Fruit fly (Drosophila melanogaster) whole organism, embryonic: ENCODE measurements around the gene nSMase.

Experiments
- CG10543 ChIP-seq: fragments of 200-800 bp; sonication (Bioruptor generic); optimal IDR thresholded peaks from 3 replicates; lab custom pipeline; 2017; ENCODE audit warnings: missing biosample characterization, mild to moderate bottlenecking, missing genetic modification characterization, moderate library complexity
- CG13894 ChIP-seq: fragments of 200-800 bp; sonication (Bioruptor generic); optimal IDR thresholded peaks from 3 replicates; lab custom pipeline; 2018; ENCODE audit warnings: missing biosample characterization, mild to moderate bottlenecking, missing genetic modification characterization, moderate library complexity
- CG14014 ChIP-seq: fragments of 200-800 bp; sonication (Bioruptor generic); IDR thresholded peaks from 2 replicates; pipeline ENCODE4 v1.3.6; 2022; ENCODE audit warnings: missing biosample characterization, missing genetic modification characterization
- CG15073 ChIP-seq: fragments of 200-800 bp; sonication (Bioruptor generic); optimal IDR thresholded peaks from 2 replicates; lab custom pipeline; 2016; ENCODE audit warnings: missing biosample characterization, missing genetic modification characterization
- CG17829 ChIP-seq: fragments of 200-800 bp; optimal IDR thresholded peaks from 2 replicates; lab custom pipeline; 2019; ENCODE audit warnings: missing biosample characterization, mild to moderate bottlenecking, missing genetic modification characterization, moderate library complexity
- CG18764 ChIP-seq: fragments of 200-800 bp; sonication (Bioruptor generic); optimal IDR thresholded peaks from 3 replicates; lab custom pipeline; 2016; ENCODE audit warnings: missing biosample characterization, missing genetic modification characterization
- CG2120 ChIP-seq: fragments of 200-800 bp; sonication (Bioruptor generic); optimal IDR thresholded peaks from 3 replicates; lab custom pipeline; 2016; ENCODE audit warnings: missing biosample characterization, missing genetic modification characterization
- CG30431 ChIP-seq: fragments of 200-800 bp; sonication (Bioruptor generic); optimal IDR thresholded peaks from 2 replicates; lab custom pipeline; 2017; ENCODE audit warnings: missing biosample characterization, missing genetic modification characterization
- CG32767 ChIP-seq: fragments of 200-800 bp; sonication (Bioruptor generic); IDR thresholded peaks from 2 replicates; pipeline ENCODE4 v1.3.6; 2022; ENCODE audit warnings: missing biosample characterization, missing genetic modification characterization
- CG34422 ChIP-seq: fragments of 200-800 bp; sonication (Bioruptor generic); IDR thresholded peaks from 3 replicates; pipeline ENCODE4 v1.3.6; 2022; ENCODE audit warnings: missing biosample characterization, missing genetic modification characterization
- CG42726 ChIP-seq: fragments of 200-800 bp; sonication (Bioruptor generic); IDR thresholded peaks from 2 replicates; pipeline ENCODE4 v1.3.6; 2022; ENCODE audit warnings: missing biosample characterization, missing genetic modification characterization; ENCODE audit not compliant: partially characterized antibody
- CG4424 ChIP-seq: fragments of 200-800 bp; sonication (Bioruptor generic); optimal IDR thresholded peaks from 3 replicates; lab custom pipeline; 2016; ENCODE audit warnings: missing biosample characterization, missing genetic modification characterization
- CG7745 ChIP-seq: fragments of 200-800 bp; sonication (Bioruptor generic); optimal IDR thresholded peaks from 2 replicates; lab custom pipeline; 2018; ENCODE audit warnings: missing biosample characterization, mild to moderate bottlenecking, missing genetic modification characterization, moderate library complexity
- CG7839 ChIP-seq: fragments of 200-800 bp; sonication (Bioruptor generic); optimal IDR thresholded peaks from 3 replicates; lab custom pipeline; 2018; ENCODE audit warnings: missing biosample characterization, mild to moderate bottlenecking, missing genetic modification characterization, moderate library complexity
- CG7963 ChIP-seq: fragments of 200-800 bp; sonication (Bioruptor generic); IDR thresholded peaks from 3 replicates; pipeline ENCODE4 v1.3.6; 2022; ENCODE audit warnings: missing biosample characterization, missing genetic modification characterization; ENCODE audit not compliant: partially characterized antibody
- CG7987 ChIP-seq: fragments of 200-800 bp; sonication (Bioruptor generic); optimal IDR thresholded peaks from 2 replicates; lab custom pipeline; 2018; ENCODE audit warnings: missing biosample characterization, mild to moderate bottlenecking, missing genetic modification characterization, moderate library complexity
- CoRest ChIP-seq: fragments of 200-800 bp; sonication (Bioruptor generic); optimal IDR thresholded peaks from 3 replicates; lab custom pipeline; 2018; ENCODE audit warnings: missing biosample characterization, mild to moderate bottlenecking, missing genetic modification characterization, moderate library complexity
- Drgx ChIP-seq: fragments of 200-800 bp; sonication (Bioruptor generic); IDR thresholded peaks from 2 replicates; pipeline ENCODE4 v1.3.6; 2022; ENCODE audit warnings: missing biosample characterization, missing genetic modification characterization
- Elba2 ChIP-seq: fragments of 200-800 bp; sonication (Bioruptor generic); optimal IDR thresholded peaks from 3 replicates; lab custom pipeline; 2016; ENCODE audit warnings: missing biosample characterization, missing genetic modification characterization
- Gug ChIP-seq: fragments of 200-800 bp; sonication (Bioruptor generic); IDR thresholded peaks from 4 replicates; pipeline ENCODE4 v1.3.6; 2022; ENCODE audit warnings: missing biosample characterization, missing genetic modification characterization
- H15 ChIP-seq: fragments of 200-800 bp; sonication (Bioruptor generic); IDR thresholded peaks from 3 replicates; pipeline ENCODE4 v1.3.6; 2022; ENCODE audit warnings: missing biosample characterization, missing genetic modification characterization
- HLH4C ChIP-seq: fragments of 200-800 bp; sonication (Bioruptor generic); IDR thresholded peaks from 3 replicates; pipeline ENCODE4 v1.3.6; 2022; ENCODE audit warnings: missing biosample characterization, missing genetic modification characterization; ENCODE audit not compliant: partially characterized antibody
- Hr39 ChIP-seq: fragments of >200 bp; optimal IDR thresholded peaks from 2 replicates; lab custom pipeline; 2017
- Poxn ChIP-seq: fragments of 200-800 bp; sonication (Bioruptor generic); IDR thresholded peaks from 2 replicates; pipeline ENCODE4 v1.3.6; 2022; ENCODE audit warnings: missing biosample characterization, missing genetic modification characterization
- Xbp1 ChIP-seq: fragments of 200-800 bp; sonication (Bioruptor generic); optimal IDR thresholded peaks from 3 replicates; lab custom pipeline; 2016; ENCODE audit warnings: missing biosample characterization, mild to moderate bottlenecking, missing genetic modification characterization
- ab ChIP-seq: fragments of 200-800 bp; sonication (Bioruptor generic); optimal IDR thresholded peaks from 2 replicates; lab custom pipeline; 2016; ENCODE audit warnings: missing biosample characterization, missing genetic modification characterization
- chif ChIP-seq, 2 experiments: fragments of 200-800 bp; sonication (Bioruptor generic); optimal IDR thresholded peaks; 3 replicates each; lab custom pipeline; 2016; ENCODE audit warnings: missing biosample characterization in 2 of 2, missing genetic modification characterization in 2 of 2
- cwo ChIP-seq: fragments of 200-800 bp; sonication (Bioruptor generic); optimal IDR thresholded peaks from 3 replicates; lab custom pipeline; 2017; ENCODE audit warnings: missing biosample characterization, missing genetic modification characterization, mild to moderate bottlenecking, moderate library complexity, missing genetic modification reagents
- dysf ChIP-seq: fragments of 200-800 bp; sonication (Bioruptor generic); IDR thresholded peaks from 3 replicates; pipeline ENCODE4 v1.3.6; 2022; ENCODE audit warnings: missing biosample characterization, missing genetic modification characterization
- esg ChIP-seq: fragments of 200-800 bp; sonication (Bioruptor generic); conservative IDR thresholded peaks from 2 replicates; pipeline ENCODE4 v1.3.6; 2022; ENCODE audit warnings: missing biosample characterization, missing genetic modification characterization
- eyg ChIP-seq: fragments of 200-800 bp; sonication (Bioruptor generic); optimal IDR thresholded peaks from 3 replicates; lab custom pipeline; 2016; ENCODE audit warnings: missing biosample characterization, missing genetic modification characterization
- ftz-f1 ChIP-seq: fragments of 200-800 bp; sonication (Bioruptor generic); optimal IDR thresholded peaks from 2 replicates; lab custom pipeline; 2016; ENCODE audit warnings: missing biosample characterization, missing genetic modification characterization
- gfzf ChIP-seq: fragments of 200-800 bp; sonication (Bioruptor generic); optimal IDR thresholded peaks from 2 replicates; lab custom pipeline; 2016; ENCODE audit warnings: missing biosample characterization, mild to moderate bottlenecking, missing genetic modification characterization, moderate library complexity
- lbe ChIP-seq: fragments of 200-800 bp; sonication (Bioruptor generic); optimal IDR thresholded peaks from 2 replicates; lab custom pipeline; 2016; ENCODE audit warnings: missing biosample characterization, mild to moderate bottlenecking, missing genetic modification characterization
- lov ChIP-seq, 2 experiments: fragments of 200-800 bp in 1 of 2; fragments of >200 bp in 1 of 2; sonication (Bioruptor generic) in 1 of 2; IDR thresholded peaks in 1 of 2; optimal IDR thresholded peaks in 1 of 2; 2 replicates in 1 of 2; 3 replicates in 1 of 2; pipeline versions ENCODE4 v1.3.6 to Lab custom; 2017 to 2022; ENCODE audit warnings: missing biosample characterization in 1 of 2, missing genetic modification characterization in 1 of 2
- pros ChIP-seq: fragments of 200-800 bp; sonication (Bioruptor generic); optimal IDR thresholded peaks from 3 replicates; lab custom pipeline; 2019; ENCODE audit warnings: missing biosample characterization, mild to moderate bottlenecking, missing genetic modification characterization, moderate library complexity
- rib ChIP-seq: fragments of 200-800 bp; sonication (Bioruptor generic); IDR thresholded peaks from 2 replicates; pipeline ENCODE4 v1.3.6; 2022; ENCODE audit warnings: missing biosample characterization, missing genetic modification characterization
- shn ChIP-seq: fragments of 200-800 bp; sonication (Bioruptor generic); optimal IDR thresholded peaks from 3 replicates; lab custom pipeline; 2016; ENCODE audit warnings: missing biosample characterization, missing genetic modification characterization
- slbo ChIP-seq: fragments of 200-800 bp; sonication (Bioruptor generic); IDR thresholded peaks from 2 replicates; pipeline ENCODE4 v1.3.6; 2022; ENCODE audit warnings: missing biosample characterization, missing genetic modification characterization
- so ChIP-seq: fragments of 200-800 bp; sonication (Bioruptor generic); IDR thresholded peaks from 3 replicates; pipeline ENCODE4 v1.3.6; 2022; ENCODE audit warnings: missing biosample characterization, missing genetic modification characterization
- tgo ChIP-seq: fragments of 200-800 bp; sonication (Bioruptor generic); IDR thresholded peaks from 3 replicates; pipeline ENCODE4 v1.3.6; 2022; ENCODE audit warnings: missing biosample characterization, missing genetic modification characterization
- ttk ChIP-seq: fragments of 200-800 bp; sonication (Bioruptor generic); IDR thresholded peaks from 2 replicates; pipeline ENCODE4 v2.1.2; 2022; ENCODE audit warnings: missing biosample characterization, missing genetic modification characterization
- zf30C ChIP-seq: fragments of 200-800 bp; sonication (Bioruptor generic); optimal IDR thresholded peaks from 3 replicates; lab custom pipeline; 2018; ENCODE audit warnings: missing biosample characterization, mild to moderate bottlenecking, missing genetic modification characterization

nSMase gene

dm6 chr3L:3198447-3199402, 20.2 kb upstream of the nSMase start, which contains the start of the genes CG32276 and gry (continued):
- peak; percentile 73 for TF ChIP-seq tgo (GFP tag; lab: Robert Waterston, UW)
- peak; percentile 65 for TF ChIP-seq esg (GFP tag; lab: Robert Waterston, UW)
- peak; percentile 65 for TF ChIP-seq shn (GFP tag; lab: Kevin White, UChicago)
- peak; percentile 73 for TF ChIP-seq CG34422 (GFP tag; lab: Robert Waterston, UW)
- TF ChIP-seq CG7963 (GFP tag; lab: Robert Waterston, UW), result no peak
- TF ChIP-seq CG30431 (GFP tag; lab: Kevin White, UChicago), result peak; percentile 9
- TF ChIP-seq lbe (GFP tag; lab: Kevin White, UChicago), result peak; percentile 73
- peak; percentile 64 for TF ChIP-seq CG32767 (GFP tag; lab: Robert Waterston, UW)
- TF ChIP-seq lov (optimal IDR thresholded peaks at IDR 0.05; lab: Kevin White, UChicago), result no peak
- peak; percentile 61; the same call in 1 of the 3 replicates for TF ChIP-seq lov (GFP tag; IDR thresholded peaks at IDR 0.05; lab: Robert Waterston, UW)
- peak; percentile 25; the same call in 1 of the 2 replicates for TF ChIP-seq ttk (GFP tag; lab: Robert Waterston, UW)
- no peak for TF ChIP-seq so (GFP tag; lab: Robert Waterston, UW)
- peak; percentile 78 for TF ChIP-seq CoRest (tag; lab: Kevin White, UChicago)
- TF ChIP-seq CG13894, result no peak
- peak; percentile 83 for TF ChIP-seq ftz-f1 (GFP tag; lab: Kevin White, UChicago)
- TF ChIP-seq pros (GFP tag; lab: Kevin White, UChicago), result no peak
- TF ChIP-seq Elba2 (GFP tag; lab: Kevin White, UChicago), result peak; percentile 64
- peak; percentile 85 for TF ChIP-seq CG4424 (GFP tag; lab: Kevin White, UChicago)
- TF ChIP-seq Xbp1, result peak; percentile 96
- TF ChIP-seq eyg, result peak; percentile 54
- TF ChIP-seq CG15073, result no peak
- peak; percentile 36; the same call in 1 of the 2 replicates for TF ChIP-seq CG14014 (GFP tag; lab: Robert Waterston, UW)
- TF ChIP-seq CG18764, result peak; percentile 74
- peak; percentile 87 for TF ChIP-seq CG17829 (tag; lab: Kevin White, UChicago)
- TF ChIP-seq gfzf, result peak; percentile 94
- TF ChIP-seq cwo (GFP tag; lab: Kevin White, UChicago), result peak; percentile 61
- peak; percentile 63; the same call in 2 of the 3 replicates for TF ChIP-seq H15 (GFP tag; lab: Robert Waterston, UW)
- TF ChIP-seq CG42726 (GFP tag; lab: Robert Waterston, UW), result no peak
- TF ChIP-seq Poxn (GFP tag; lab: Robert Waterston, UW), result peak; percentile 62
- peak; percentile 79 for TF ChIP-seq CG10543 (GFP tag; lab: Kevin White, UChicago)
- peak; percentile 52 for TF ChIP-seq ab (GFP tag; lab: Kevin White, UChicago)
- TF ChIP-seq CG2120 (GFP tag; lab: Kevin White, UChicago), result peak; percentile 90
- TF ChIP-seq Hr39 (lab: Kevin White, UChicago), result no peak

dm6 chr3L:3203062-3203461, 15.9 kb upstream of the nSMase start, which contains the start of gene CG32271:
CG32271 (minus strand) TSS chr3L:3203162.
- TF ChIP-seq slbo (GFP tag; lab: Robert Waterston, UW) (no peak), chif (GFP tag; optimal IDR thresholded peaks at IDR 0.05; lab: Kevin White, UChicago) (no peak), HLH4C (GFP tag; lab: Robert Waterston, UW) (no peak), CG7745 (tag; lab: Kevin White, UChicago) (no peak), rib (GFP tag; lab: Robert Waterston, UW) (no peak), CG7839 (no peak), CG7987 (no peak), Drgx (GFP tag; lab: Robert Waterston, UW) (no peak), dysf (GFP tag; lab: Robert Waterston, UW) (no peak), zf30C (GFP tag; lab: Kevin White, UChicago) (no peak), Gug (no peak)
- TF ChIP-seq, all 482 proteins: peak for 0
